Worm (Caenorhabditis elegans) whole organism, young adult: ENCODE data around the gene F22F7.3.

Source experiments
- B0336.3 ChIP-seq: fragments of 200-800 bp; sonication (Bioruptor generic); IDR thresholded peaks from 2 replicates; pipeline ENCODE4 v1.3.6; 2022; ENCODE audit warnings: missing genetic modification characterization, missing compliant biosample characterization
- C06A6.2 ChIP-seq: fragments of 200-800 bp; sonication (Bioruptor generic); conservative IDR thresholded peaks from 2 replicates; pipeline ENCODE4 v1.3.6; 2022; ENCODE audit warnings: missing genetic modification characterization, missing compliant biosample characterization
- D2030.7 ChIP-seq: fragments of 200-800 bp; sonication (Bioruptor generic); IDR thresholded peaks from 2 replicates; pipeline ENCODE4 v1.3.6; 2022; ENCODE audit warnings: missing genetic modification reagents, missing genetic modification characterization, missing compliant biosample characterization
- F22D6.2 ChIP-seq: sonication (generic microtip); optimal IDR thresholded peaks from 2 replicates; lab custom pipeline; 2016; ENCODE audit warnings: mild to moderate bottlenecking, missing genetic modification characterization, missing compliant biosample characterization
- F23B12.7 ChIP-seq: sonication (generic microtip); optimal IDR thresholded peaks from 2 replicates; lab custom pipeline; 2017; ENCODE audit warnings: missing genetic modification characterization, mild to moderate bottlenecking, missing compliant biosample characterization, antibody characterized with exemption, moderate library complexity; ENCODE audit not compliant: insufficient read depth
- F39B2.1 ChIP-seq: fragments of 200-800 bp; sonication (Bioruptor generic); IDR thresholded peaks from 2 replicates; pipeline ENCODE4 v1.3.6; 2022; ENCODE audit warnings: missing genetic modification reagents, missing genetic modification characterization, missing compliant biosample characterization
- K12H6.12 ChIP-seq: fragments of 200-800 bp; sonication (Bioruptor generic); optimal IDR thresholded peaks from 2 replicates; lab custom pipeline; 2018; ENCODE audit warnings: mild to moderate bottlenecking, missing genetic modification characterization, missing compliant biosample characterization
- ZK185.1 ChIP-seq: sonication (generic microtip); optimal IDR thresholded peaks from 2 replicates; lab custom pipeline; 2016; ENCODE audit warnings: mild to moderate bottlenecking, missing genetic modification characterization, missing compliant biosample characterization; ENCODE audit not compliant: poor library complexity, severe bottlenecking
- aptf-2 ChIP-seq: fragments of 200-800 bp; sonication (Bioruptor generic); conservative IDR thresholded peaks from 2 replicates; pipeline ENCODE4 v1.3.6; 2022; ENCODE audit warnings: missing genetic modification reagents, missing genetic modification characterization, missing compliant biosample characterization
- athp-1 ChIP-seq: sonication (generic microtip); optimal IDR thresholded peaks from 2 replicates; lab custom pipeline; 2017; ENCODE audit warnings: mild to moderate bottlenecking, missing genetic modification characterization, missing compliant biosample characterization
- attf-5 ChIP-seq: fragments of 200-800 bp; sonication (Bioruptor generic); optimal IDR thresholded peaks from 2 replicates; lab custom pipeline; 2018; ENCODE audit warnings: mild to moderate bottlenecking, missing genetic modification characterization, missing compliant biosample characterization
- attf-6 ChIP-seq: fragments of 200-800 bp; sonication (Bioruptor generic); IDR thresholded peaks from 2 replicates; pipeline ENCODE4 v1.3.6; 2022; ENCODE audit warnings: missing genetic modification reagents, missing genetic modification characterization, missing compliant biosample characterization
- ccch-3 ChIP-seq: fragments of 200-800 bp; sonication (Bioruptor generic); optimal IDR thresholded peaks from 2 replicates; lab custom pipeline; 2018; ENCODE audit warnings: mild to moderate bottlenecking, missing genetic modification characterization, missing compliant biosample characterization
- cebp-2 ChIP-seq: fragments of 200-800 bp; sonication (Bioruptor generic); IDR thresholded peaks from 2 replicates; pipeline ENCODE4 v1.3.6; 2022; ENCODE audit warnings: missing genetic modification characterization, missing compliant biosample characterization
- ceh-58 ChIP-seq: fragments of 200-800 bp; sonication (Bioruptor generic); IDR thresholded peaks from 2 replicates; pipeline ENCODE4 v1.3.6; 2022; ENCODE audit warnings: missing genetic modification characterization, missing compliant biosample characterization
- chd-7 ChIP-seq: sonication (generic microtip); optimal IDR thresholded peaks from 2 replicates; lab custom pipeline; 2016; ENCODE audit warnings: mild to moderate bottlenecking, missing genetic modification characterization, moderate library complexity, missing compliant biosample characterization
- dpff-1 ChIP-seq: sonication (generic microtip); optimal IDR thresholded peaks from 2 replicates; lab custom pipeline; 2017; ENCODE audit warnings: mild to moderate bottlenecking, missing genetic modification characterization, missing compliant biosample characterization
- dpl-1 ChIP-seq: fragments of 150-350 bp; optimal IDR thresholded peaks from 2 replicates; lab custom pipeline; 2014; ENCODE audit warnings: missing biosample characterization, missing genetic modification reagents, missing genetic modification characterization
- efl-1 ChIP-seq: fragments of 150-350 bp; optimal IDR thresholded peaks from 2 replicates; lab custom pipeline; 2014; ENCODE audit warnings: missing biosample characterization, missing genetic modification reagents, missing genetic modification characterization
- egl-18 ChIP-seq: fragments of 200-800 bp; sonication (Bioruptor generic); IDR thresholded peaks from 2 replicates; pipeline ENCODE4 v1.3.6; 2022; ENCODE audit warnings: missing genetic modification reagents, missing genetic modification characterization, missing compliant biosample characterization
- hlh-12 ChIP-seq: sonication (generic microtip); optimal IDR thresholded peaks from 2 replicates; lab custom pipeline; 2016; ENCODE audit warnings: missing genetic modification characterization, missing compliant biosample characterization
- hmg-1.2 ChIP-seq: fragments of 200-800 bp; sonication (Bioruptor generic); IDR thresholded peaks from 2 replicates; pipeline ENCODE4 v1.3.6; 2022; ENCODE audit warnings: missing genetic modification reagents, missing genetic modification characterization, missing compliant biosample characterization
- lin-40 ChIP-seq: sonication (generic microtip); optimal IDR thresholded peaks from 2 replicates; lab custom pipeline; 2016; ENCODE audit warnings: missing genetic modification characterization, mild to moderate bottlenecking, missing compliant biosample characterization, missing genotype, missing genetic modification reagents
- lin-54 ChIP-seq: fragments of 200-800 bp; sonication (Bioruptor generic); optimal IDR thresholded peaks from 2 replicates; lab custom pipeline; 2018; ENCODE audit warnings: mild to moderate bottlenecking, missing genetic modification characterization, missing compliant biosample characterization
- lir-1 ChIP-seq: fragments of 200-800 bp; sonication (Bioruptor generic); conservative IDR thresholded peaks from 2 replicates; pipeline ENCODE4 v1.3.6; 2022; ENCODE audit warnings: missing genetic modification reagents, missing genetic modification characterization, missing compliant biosample characterization
- lsl-1 ChIP-seq: fragments of 200-800 bp; sonication (Bioruptor generic); optimal IDR thresholded peaks from 2 replicates; lab custom pipeline; 2018; ENCODE audit warnings: mild to moderate bottlenecking, missing genetic modification characterization, moderate library complexity, missing compliant biosample characterization
- madf-3 ChIP-seq: fragments of 200-800 bp; sonication (Bioruptor generic); IDR thresholded peaks from 2 replicates; pipeline ENCODE4 v1.3.6; 2022; ENCODE audit warnings: missing genetic modification reagents, missing genetic modification characterization, missing compliant biosample characterization
- madf-6 ChIP-seq: fragments of 200-800 bp; sonication (Bioruptor generic); IDR thresholded peaks from 2 replicates; pipeline ENCODE4 v1.3.6; 2022; ENCODE audit warnings: missing genetic modification reagents, missing genetic modification characterization, missing compliant biosample characterization
- madf-8 ChIP-seq: fragments of 200-800 bp; sonication (Bioruptor generic); conservative IDR thresholded peaks from 2 replicates; pipeline ENCODE4 v1.3.6; 2022; ENCODE audit warnings: missing genetic modification reagents, missing genetic modification characterization, missing compliant biosample characterization
- mcd-1 ChIP-seq: fragments of 200-800 bp; sonication (Bioruptor generic); IDR thresholded peaks from 2 replicates; pipeline ENCODE4 v1.3.6; 2022; ENCODE audit warnings: missing genetic modification reagents, missing genetic modification characterization, missing compliant biosample characterization
- mel-28 ChIP-seq: sonication (generic microtip); optimal IDR thresholded peaks from 2 replicates; lab custom pipeline; 2016; ENCODE audit warnings: borderline replicate concordance, mild to moderate bottlenecking, missing genetic modification characterization, missing compliant biosample characterization
- nhr-80 ChIP-seq: sonication (generic microtip); optimal IDR thresholded peaks from 2 replicates; lab custom pipeline; 2016; ENCODE audit warnings: missing genetic modification characterization, missing compliant biosample characterization
- nhr-90 ChIP-seq: sonication (generic microtip); optimal IDR thresholded peaks from 2 replicates; lab custom pipeline; 2016; ENCODE audit warnings: missing genotype, mild to moderate bottlenecking, missing genetic modification characterization, missing compliant biosample characterization
- pha-4 ChIP-seq: fragments of 150-350 bp; sonication (generic microtip); optimal IDR thresholded peaks from 2 replicates; lab custom pipeline; 2014; ENCODE audit warnings: missing biosample characterization, missing genetic modification reagents, missing genetic modification characterization
- rcor-1 ChIP-seq: fragments of 200-800 bp; sonication (Bioruptor generic); IDR thresholded peaks from 2 replicates; pipeline ENCODE4 v1.3.6; 2022; ENCODE audit warnings: missing genetic modification reagents, missing genetic modification characterization, missing compliant biosample characterization
- rpc-1 ChIP-seq, 2 experiments: fragments of 150-350 bp in 1 of 2; sonication (generic microtip) in 1 of 2; optimal IDR thresholded peaks; 2 replicates each; lab custom pipeline; 2014 to 2018; ENCODE audit warnings: missing biosample characterization in 1 of 2, missing genetic modification characterization in 1 of 2, missing genetic modification reagents in 1 of 2, missing genotype in 1 of 2
- snpc-4 ChIP-seq, 5 experiments: fragments of 150-350 bp in 1 of 5; sonication (generic microtip) in 4 of 5; optimal IDR thresholded peaks; 2 replicates each; lab custom pipeline; 2014 to 2018; ENCODE audit warnings: missing genetic modification characterization in 5 of 5, missing biosample characterization in 3 of 5, antibody characterized with exemption in 2 of 5, mild to moderate bottlenecking in 2 of 5, missing compliant biosample characterization in 2 of 5, missing genotype in 2 of 5, moderate library complexity in 2 of 5, missing genetic modification reagents in 1 of 5
- tbx-9 ChIP-seq: sonication (generic microtip); optimal IDR thresholded peaks from 2 replicates; lab custom pipeline; 2016; ENCODE audit warnings: borderline replicate concordance, missing genetic modification characterization, inconsistent platforms, missing compliant biosample characterization
- ztf-22 ChIP-seq: fragments of 200-800 bp; sonication (Bioruptor generic); optimal IDR thresholded peaks from 2 replicates; lab custom pipeline; 2018; ENCODE audit warnings: mild to moderate bottlenecking, missing genetic modification characterization, moderate library complexity, missing compliant biosample characterization
- ztf-26 ChIP-seq: sonication (generic microtip); optimal IDR thresholded peaks from 2 replicates; lab custom pipeline; 2017; ENCODE audit warnings: missing genetic modification characterization, missing compliant biosample characterization

F22F7.3 gene

ce11 chrV:2122517-2122916 is 12.0 kb downstream of the F22F7.3 start, which contains the start of gene F22F7.2:
F22F7.2 (plus strand) TSS chrV:2122782.
- TF ChIP-seq hlh-12 (tag; lab: Kevin White, UChicago) (no peak), nhr-80 (tag; lab: Kevin White, UChicago) (peak; percentile 2), attf-5 (peak; percentile 3), hmg-1.2 (GFP tag; lab: Robert Waterston, UW) (peak; percentile 23; the same call in 1 of the 2 replicates)

ce11 chrV:2123164-2123563 is 12.7 kb downstream of the F22F7.3 start:
- TF ChIP-seq nhr-90 (no peak), nhr-80 (tag; lab: Kevin White, UChicago) (peak; percentile 62)

- TF ChIP-seq efl-1 (peak; percentile 25), madf-8 (GFP tag; lab: Robert Waterston, UW) (peak; percentile 34), pha-4 (tag; lab: Kevin White, UChicago) (no peak)
These were observed 16.1 kb downstream of the F22F7.3 start for ce11 chrV:2126554-2126953.

ce11 chrV:2126996-2127585 is 16.6 kb downstream of the F22F7.3 start, which contains the start of gene ldp-1:
ldp-1 (plus strand) TSS chrV:2127535.
- TF ChIP-seq tbx-9, result no peak
- TF ChIP-seq rcor-1 (GFP tag; lab: Robert Waterston, UW), result peak; percentile 46; the same call in 1 of the 2 replicates
- no peak for TF ChIP-seq ztf-22
- no peak for TF ChIP-seq egl-18
- peak; percentile 85 for TF ChIP-seq ZK185.1 (tag; lab: Kevin White, UChicago)
- TF ChIP-seq rpc-1 (optimal IDR thresholded peaks at IDR 0.05; lab: Kevin White, UChicago), result no peak
- TF ChIP-seq rpc-1 (tag; optimal IDR thresholded peaks at IDR 0.05; lab: Kevin White, UChicago), result no peak
- no peak for TF ChIP-seq F23B12.7
- no peak for TF ChIP-seq ztf-26 (tag; lab: Kevin White, UChicago)
- TF ChIP-seq D2030.7, result peak; percentile 20; the same call in 1 of the 2 replicates
- peak; percentile 76 for TF ChIP-seq mcd-1 (GFP tag; lab: Robert Waterston, UW)
- peak; percentile 73 for TF ChIP-seq dpl-1 (GFP tag; lab: Kevin White, UChicago)
- no peak for TF ChIP-seq F39B2.1
- 0 out of 2 replicates have a peak, but pooled peaks have one; percentile 39 for TF ChIP-seq B0336.3 (GFP tag; lab: Robert Waterston, UW)
- TF ChIP-seq lin-40 (tag; lab: Kevin White, UChicago), result peak; percentile 61
- TF ChIP-seq cebp-2, result no peak
- no peak for TF ChIP-seq athp-1
- TF ChIP-seq dpff-1 (tag; lab: Kevin White, UChicago), result no peak
- peak; percentile 49 for TF ChIP-seq efl-1
- no peak for TF ChIP-seq chd-7 (tag; lab: Kevin White, UChicago)
- no peak for TF ChIP-seq snpc-4 (GFP tag; optimal IDR thresholded peaks at IDR 0.05; lab: Kevin White, UChicago)
- TF ChIP-seq snpc-4 (tag; optimal IDR thresholded peaks at IDR 0.05; lab: Kevin White, UChicago), result peak in 3 of 4 experiments; percentile 16 to 28 (median 26)
- peak; percentile 7 for TF ChIP-seq lsl-1 (GFP tag; lab: Kevin White, UChicago)
- no peak for TF ChIP-seq K12H6.12
- no peak for TF ChIP-seq attf-6 (GFP tag; lab: Robert Waterston, UW)
- no peak for TF ChIP-seq C06A6.2
- peak; percentile 79 for TF ChIP-seq lin-54
- no peak for TF ChIP-seq ceh-58 (GFP tag; lab: Robert Waterston, UW)
- 0 out of 2 replicates have a peak, but pooled peaks have one; percentile 58 for TF ChIP-seq aptf-2 (GFP tag; lab: Robert Waterston, UW)
- peak; percentile 50; the same call in 1 of the 2 replicates for TF ChIP-seq lir-1 (GFP tag; lab: Robert Waterston, UW)
- no peak for TF ChIP-seq ccch-3 (GFP tag; lab: Kevin White, UChicago)
- TF ChIP-seq madf-3, result no peak
- peak; percentile 60 for TF ChIP-seq F22D6.2 (tag; lab: Kevin White, UChicago)
- TF ChIP-seq mel-28 (tag; lab: Kevin White, UChicago), result no peak
- TF ChIP-seq madf-8 (GFP tag; lab: Robert Waterston, UW), result peak; percentile 16; the same call in 1 of the 2 replicates
- peak; percentile 66 for TF ChIP-seq madf-6 (GFP tag; lab: Robert Waterston, UW)
